Fruit fly (Drosophila melanogaster) whole organism, embryonic: ENCODE results near the gene mRpL15.
A peak's percentile ranks its signal among the peaks of the same experiment; 100 is the strongest.

Experiments used
- CG10209 ChIP-seq: fragments of 200-800 bp; sonication (Bioruptor generic); optimal IDR thresholded peaks from 3 replicates; lab custom pipeline; 2017; ENCODE audit warnings: missing biosample characterization, mild to moderate bottlenecking, missing genetic modification characterization, missing genetic modification reagents
- CG10267 ChIP-seq: fragments of 200-800 bp; sonication (Bioruptor generic); optimal IDR thresholded peaks from 2 replicates; lab custom pipeline; 2018; ENCODE audit warnings: missing biosample characterization, mild to moderate bottlenecking, missing genetic modification characterization, moderate library complexity
- CG10543 ChIP-seq: fragments of 200-800 bp; sonication (Bioruptor generic); optimal IDR thresholded peaks from 3 replicates; lab custom pipeline; 2017; ENCODE audit warnings: missing biosample characterization, mild to moderate bottlenecking, missing genetic modification characterization, moderate library complexity
- CG13424 ChIP-seq: fragments of 200-800 bp; sonication (Bioruptor generic); optimal IDR thresholded peaks from 2 replicates; lab custom pipeline; 2019; ENCODE audit warnings: missing biosample characterization, mild to moderate bottlenecking, missing genetic modification characterization, moderate library complexity
- CG13775 ChIP-seq: fragments of 200-800 bp; sonication (Bioruptor generic); optimal IDR thresholded peaks from 3 replicates; lab custom pipeline; 2017; ENCODE audit warnings: missing biosample characterization, mild to moderate bottlenecking, missing genetic modification characterization
- CG14710 ChIP-seq: fragments of 200-800 bp; sonication (Bioruptor generic); optimal IDR thresholded peaks from 3 replicates; lab custom pipeline; 2019; ENCODE audit warnings: missing biosample characterization, mild to moderate bottlenecking, missing genetic modification characterization, moderate library complexity
- CG15073 ChIP-seq: fragments of 200-800 bp; sonication (Bioruptor generic); optimal IDR thresholded peaks from 2 replicates; lab custom pipeline; 2016; ENCODE audit warnings: missing biosample characterization, missing genetic modification characterization
- CG1603 ChIP-seq: fragments of 200-800 bp; sonication (Bioruptor generic); optimal IDR thresholded peaks from 2 replicates; lab custom pipeline; 2019; ENCODE audit warnings: missing biosample characterization, mild to moderate bottlenecking, missing genetic modification characterization, moderate library complexity
- CG17361 ChIP-seq: fragments of 200-800 bp; sonication (Bioruptor generic); IDR thresholded peaks from 3 replicates; pipeline ENCODE4 v1.3.6; 2022; ENCODE audit warnings: missing biosample characterization, missing genetic modification characterization
- CG17912 ChIP-seq: fragments of 200-800 bp; sonication (Bioruptor generic); optimal IDR thresholded peaks from 2 replicates; lab custom pipeline; 2018; ENCODE audit warnings: missing biosample characterization, mild to moderate bottlenecking, missing genetic modification characterization
- CG2199 ChIP-seq: fragments of 200-800 bp; sonication (Bioruptor generic); IDR thresholded peaks from 3 replicates; pipeline ENCODE4 v1.3.6; 2022; ENCODE audit warnings: missing biosample characterization, missing genetic modification characterization
- CG2712 ChIP-seq: fragments of 200-800 bp; optimal IDR thresholded peaks from 3 replicates; lab custom pipeline; 2019; ENCODE audit warnings: missing biosample characterization, mild to moderate bottlenecking, missing genetic modification characterization, moderate library complexity
- CG31441 ChIP-seq: fragments of 200-800 bp; sonication (Bioruptor generic); IDR thresholded peaks from 2 replicates; pipeline ENCODE4 v1.3.6; 2022; ENCODE audit warnings: missing biosample characterization, missing genetic modification characterization
- CG4820 ChIP-seq: fragments of 200-800 bp; sonication (Bioruptor generic); optimal IDR thresholded peaks from 3 replicates; lab custom pipeline; 2016; ENCODE audit warnings: missing biosample characterization, missing genetic modification characterization
- CG6689 ChIP-seq: fragments of 200-800 bp; sonication (Bioruptor generic); IDR thresholded peaks from 2 replicates; pipeline ENCODE4 v1.3.6; 2022; ENCODE audit warnings: missing biosample characterization, missing genetic modification characterization
- CG6813 ChIP-seq: fragments of 200-800 bp; sonication (Bioruptor generic); optimal IDR thresholded peaks from 2 replicates; lab custom pipeline; 2017; ENCODE audit warnings: missing biosample characterization, missing genetic modification characterization, mild to moderate bottlenecking, moderate library complexity, missing genetic modification reagents
- CG7271 ChIP-seq: fragments of 200-800 bp; sonication (Bioruptor generic); optimal IDR thresholded peaks from 2 replicates; lab custom pipeline; 2018; ENCODE audit warnings: missing biosample characterization, mild to moderate bottlenecking, missing genetic modification characterization, moderate library complexity
- CG8924 ChIP-seq: fragments of 200-800 bp; optimal IDR thresholded peaks from 3 replicates; lab custom pipeline; 2019; ENCODE audit warnings: missing biosample characterization, mild to moderate bottlenecking, missing genetic modification characterization, moderate library complexity
- CG9727 ChIP-seq: fragments of 200-800 bp; sonication (Bioruptor generic); optimal IDR thresholded peaks from 3 replicates; lab custom pipeline; 2017; ENCODE audit warnings: missing biosample characterization, mild to moderate bottlenecking, missing genetic modification characterization
- CHES-1-like ChIP-seq: fragments of 200-800 bp; sonication (Bioruptor generic); optimal IDR thresholded peaks from 2 replicates; lab custom pipeline; 2016; ENCODE audit warnings: missing biosample characterization, missing genetic modification characterization
- CoRest ChIP-seq: fragments of 200-800 bp; sonication (Bioruptor generic); optimal IDR thresholded peaks from 3 replicates; lab custom pipeline; 2018; ENCODE audit warnings: missing biosample characterization, mild to moderate bottlenecking, missing genetic modification characterization, moderate library complexity
- D ChIP-seq, 2 experiments: fragments of 200-800 bp in 1 of 2; fragments of >200 bp in 1 of 2; sonication (Bioruptor generic) in 1 of 2; optimal IDR thresholded peaks; 2 replicates in 1 of 2; 3 replicates in 1 of 2; lab custom pipeline; 2017; ENCODE audit warnings: mild to moderate bottlenecking in 1 of 2, missing biosample characterization in 1 of 2, missing genetic modification characterization in 1 of 2, missing genetic modification reagents in 1 of 2
- D19A ChIP-seq: fragments of 200-800 bp; optimal IDR thresholded peaks from 3 replicates; lab custom pipeline; 2019; ENCODE audit warnings: missing biosample characterization, mild to moderate bottlenecking, missing genetic modification characterization, moderate library complexity
- Dek ChIP-seq: fragments of 200-800 bp; sonication (Bioruptor generic); optimal IDR thresholded peaks from 3 replicates; lab custom pipeline; 2019; ENCODE audit warnings: missing biosample characterization, mild to moderate bottlenecking, missing genetic modification characterization, moderate library complexity
- Lhr ChIP-seq: fragments of 200-800 bp; sonication (Bioruptor generic); optimal IDR thresholded peaks from 3 replicates; lab custom pipeline; 2017; ENCODE audit warnings: mild to moderate bottlenecking, missing biosample characterization, missing genetic modification reagents, missing genetic modification characterization
- Nf-YC ChIP-seq: fragments of 200-800 bp; optimal IDR thresholded peaks from 3 replicates; lab custom pipeline; 2019; ENCODE audit warnings: missing biosample characterization, mild to moderate bottlenecking, missing genetic modification characterization, moderate library complexity
- Pdp1 ChIP-seq, 2 experiments: fragments of 200-800 bp; sonication (Bioruptor generic); optimal IDR thresholded peaks; 3 replicates each; lab custom pipeline; 2016; ENCODE audit warnings: missing biosample characterization in 2 of 2, missing genetic modification characterization in 2 of 2, mild to moderate bottlenecking in 1 of 2, moderate library complexity in 1 of 2
- az2 ChIP-seq: fragments of 200-800 bp; sonication (Bioruptor generic); optimal IDR thresholded peaks from 3 replicates; lab custom pipeline; 2016; ENCODE audit warnings: missing biosample characterization, missing genetic modification characterization
- chm ChIP-seq: fragments of 200-800 bp; sonication (Bioruptor generic); IDR thresholded peaks from 2 replicates; pipeline ENCODE4 v1.3.6; 2022; ENCODE audit warnings: missing biosample characterization, missing genetic modification characterization
- croc ChIP-seq: fragments of 200-800 bp; sonication (Bioruptor generic); conservative IDR thresholded peaks from 3 replicates; pipeline ENCODE4 v1.3.6; 2022; ENCODE audit warnings: missing biosample characterization, missing genetic modification characterization
- da ChIP-seq: fragments of 200-800 bp; sonication (Bioruptor generic); optimal IDR thresholded peaks from 2 replicates; lab custom pipeline; 2016; ENCODE audit warnings: missing biosample characterization, missing genetic modification characterization
- eve ChIP-seq, 2 experiments: fragments of >200 bp; optimal IDR thresholded peaks; 2 replicates each; lab custom pipeline; 2017; ENCODE audit warnings: missing biosample characterization in 2 of 2, missing genetic modification characterization in 2 of 2
- fd102C ChIP-seq: fragments of 200-800 bp; sonication (Bioruptor generic); optimal IDR thresholded peaks from 2 replicates; lab custom pipeline; 2018; ENCODE audit warnings: missing biosample characterization, mild to moderate bottlenecking, missing genetic modification characterization, moderate library complexity
- fd96Cb ChIP-seq: fragments of 200-800 bp; sonication (Bioruptor generic); optimal IDR thresholded peaks from 2 replicates; lab custom pipeline; 2018; ENCODE audit warnings: missing biosample characterization, mild to moderate bottlenecking, missing genetic modification characterization, moderate library complexity
- gcm ChIP-seq: fragments of 200-800 bp; sonication (Bioruptor generic); optimal IDR thresholded peaks from 2 replicates; lab custom pipeline; 2019; ENCODE audit warnings: missing biosample characterization, mild to moderate bottlenecking, missing genetic modification characterization, moderate library complexity
- grau ChIP-seq: fragments of 200-800 bp; optimal IDR thresholded peaks from 3 replicates; lab custom pipeline; 2019; ENCODE audit warnings: missing biosample characterization, mild to moderate bottlenecking, missing genetic modification characterization, moderate library complexity
- gsb-n ChIP-seq: fragments of 200-800 bp; sonication (Bioruptor generic); optimal IDR thresholded peaks from 3 replicates; lab custom pipeline; 2018; ENCODE audit warnings: missing biosample characterization, mild to moderate bottlenecking, missing genetic modification characterization
- hkb ChIP-seq, 2 experiments: fragments of 200-800 bp in 1 of 2; fragments of >200 bp in 1 of 2; sonication (Bioruptor generic) in 1 of 2; IDR thresholded peaks in 1 of 2; optimal IDR thresholded peaks in 1 of 2; 2 replicates each; pipeline versions ENCODE4 v1.3.6 to Lab custom; 2017 to 2022; ENCODE audit warnings: missing biosample characterization in 1 of 2, missing genetic modification characterization in 1 of 2
- ind ChIP-seq: fragments of 200-800 bp; sonication (Bioruptor generic); optimal IDR thresholded peaks from 3 replicates; lab custom pipeline; 2016; ENCODE audit warnings: missing biosample characterization, missing genetic modification characterization
- jumu ChIP-seq: fragments of 200-800 bp; sonication (Bioruptor generic); optimal IDR thresholded peaks from 3 replicates; lab custom pipeline; 2016; ENCODE audit warnings: missing biosample characterization, missing genetic modification characterization
- kah ChIP-seq: fragments of 200-800 bp; sonication (Bioruptor generic); optimal IDR thresholded peaks from 2 replicates; lab custom pipeline; 2018; ENCODE audit warnings: missing biosample characterization, mild to moderate bottlenecking, missing genetic modification characterization
- nmo ChIP-seq: fragments of 200-800 bp; sonication (Bioruptor generic); optimal IDR thresholded peaks from 2 replicates; lab custom pipeline; 2018; ENCODE audit warnings: missing biosample characterization, mild to moderate bottlenecking, missing genetic modification characterization, moderate library complexity
- scrt ChIP-seq: fragments of 200-800 bp; sonication (Bioruptor generic); optimal IDR thresholded peaks from 2 replicates; lab custom pipeline; 2018; ENCODE audit warnings: missing biosample characterization, mild to moderate bottlenecking, missing genetic modification characterization, moderate library complexity
- stwl ChIP-seq: fragments of 200-800 bp; sonication (Bioruptor generic); optimal IDR thresholded peaks from 3 replicates; lab custom pipeline; 2018; ENCODE audit warnings: missing biosample characterization, mild to moderate bottlenecking, missing genetic modification characterization, moderate library complexity
- tgo ChIP-seq: fragments of 200-800 bp; sonication (Bioruptor generic); IDR thresholded peaks from 3 replicates; pipeline ENCODE4 v1.3.6; 2022; ENCODE audit warnings: missing biosample characterization, missing genetic modification characterization
- tio ChIP-seq: fragments of 200-800 bp; sonication (Bioruptor generic); optimal IDR thresholded peaks from 2 replicates; lab custom pipeline; 2017; ENCODE audit warnings: missing biosample characterization, missing genetic modification characterization, inconsistent platforms
- zfh1 ChIP-seq: fragments of 200-800 bp; sonication (Bioruptor generic); IDR thresholded peaks from 3 replicates; pipeline ENCODE4 v1.3.6; 2022; ENCODE audit warnings: missing biosample characterization, missing genetic modification characterization

mRpL15 gene

DNA sequence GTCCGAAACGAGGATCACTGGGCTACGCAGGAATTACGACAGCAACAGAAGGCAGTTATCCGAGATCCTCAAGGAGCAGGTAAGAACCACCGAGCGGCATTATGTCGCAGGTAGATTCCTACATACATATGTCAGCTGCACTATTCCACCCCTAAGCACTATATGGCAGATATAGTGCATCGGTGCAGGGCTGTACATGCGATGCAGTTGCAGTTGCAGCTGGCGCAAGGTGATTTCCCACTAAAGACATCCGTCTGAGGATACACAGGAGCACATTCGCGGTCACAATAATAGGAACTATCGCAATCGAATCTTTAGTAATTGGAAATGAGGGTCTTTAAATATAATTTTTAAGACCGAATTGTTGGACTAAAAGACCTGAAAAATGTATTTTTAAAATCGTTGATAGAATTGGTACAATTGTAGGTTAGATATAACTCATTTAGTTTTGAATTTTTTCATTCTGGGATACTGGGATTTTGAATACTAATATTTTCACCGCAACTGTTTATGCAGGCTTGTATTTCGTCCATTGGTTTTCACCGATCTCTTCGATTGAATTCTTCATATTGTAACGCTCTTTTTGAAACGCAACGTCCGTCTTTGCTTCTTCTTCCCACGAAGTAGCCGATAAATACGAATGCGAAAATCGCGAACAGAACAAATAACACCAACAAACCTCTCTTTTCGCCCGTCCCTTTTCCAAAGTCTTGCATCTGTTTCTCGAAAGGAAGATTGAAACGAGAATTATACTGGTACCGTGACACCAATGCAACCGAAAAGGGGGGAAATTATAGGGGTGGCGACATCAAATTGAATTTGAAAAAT lies 33.1 kb downstream of the mRpL15 start (continued):
- TF ChIP-seq CHES-1-like (GFP tag; lab: Kevin White, UChicago) (peak; percentile 12), CG10267 (tag; lab: Kevin White, UChicago) (peak; percentile 72), Lhr (GFP tag; lab: Kevin White, UChicago) (peak; percentile 12), fd102C (GFP tag; lab: Kevin White, UChicago) (peak; percentile 84), CG9727 (GFP tag; lab: Kevin White, UChicago) (peak; percentile 81), gsb-n (tag; lab: Kevin White, UChicago) (peak; percentile 47), CG2712 (tag; lab: Kevin White, UChicago) (peak; percentile 77), da (GFP tag; lab: Kevin White, UChicago) (peak; percentile 90), CG17361 (GFP tag; lab: Robert Waterston, UW) (peak; percentile 28; the same call in 1 of the 3 replicates), nmo (GFP tag; lab: Kevin White, UChicago) (peak; percentile 44), tio (GFP tag; lab: Kevin White, UChicago) (no peak), D (optimal IDR thresholded peaks at IDR 0.05; lab: Kevin White, UChicago) (peak; percentile 47), D (GFP tag; optimal IDR thresholded peaks at IDR 0.05; lab: Kevin White, UChicago) (peak; percentile 8), gcm (peak; percentile 66), chm (GFP tag; lab: Robert Waterston, UW) (0 out of 2 replicates have a peak, but pooled peaks have one; percentile 15), az2 (peak; percentile 13), CG13775 (GFP tag; lab: Kevin White, UChicago) (peak; percentile 45), CG8924 (peak; percentile 56), croc (no peak), CG17912 (GFP tag; lab: Kevin White, UChicago) (no peak), CG10209 (GFP tag; lab: Kevin White, UChicago) (peak; percentile 40), Pdp1 (GFP tag; optimal IDR thresholded peaks at IDR 0.05; lab: Kevin White, UChicago) (peak in 1 of 2 experiments; percentile 8), zfh1 (peak; percentile 75), stwl (tag; lab: Kevin White, UChicago) (peak; percentile 19), CoRest (tag; lab: Kevin White, UChicago) (peak; percentile 30), D19A (tag; lab: Kevin White, UChicago) (peak; percentile 9), CG7271 (tag; lab: Kevin White, UChicago) (peak; percentile 80), CG15073 (GFP tag; lab: Kevin White, UChicago) (no peak), tgo (no peak), Nf-YC (tag; lab: Kevin White, UChicago) (no peak), hkb (optimal IDR thresholded peaks at IDR 0.05; lab: Kevin White, UChicago) (no peak), hkb (GFP tag; IDR thresholded peaks at IDR 0.05; lab: Robert Waterston, UW) (no peak), CG6813 (GFP tag; lab: Kevin White, UChicago) (peak; percentile 15), ind (no peak), fd96Cb (peak; percentile 12), CG10543 (GFP tag; lab: Kevin White, UChicago) (no peak), CG14710 (tag; lab: Kevin White, UChicago) (peak; percentile 73), grau (tag; lab: Kevin White, UChicago) (peak; percentile 54), CG4820 (GFP tag; lab: Kevin White, UChicago) (peak; percentile 30), eve (GFP tag; optimal IDR thresholded peaks at IDR 0.05; lab: Kevin White, UChicago) (peak in 1 of 2 experiments; percentile 60), CG31441 (peak; percentile 56), CG2199 (GFP tag; lab: Robert Waterston, UW) (peak; percentile 79; the same call in 1 of the 3 replicates), CG6689 (GFP tag; lab: Robert Waterston, UW) (peak; percentile 31; the same call in 1 of the 2 replicates), Dek (tag; lab: Kevin White, UChicago) (no peak), CG1603 (tag; lab: Kevin White, UChicago) (peak; percentile 26), CG13424 (tag; lab: Kevin White, UChicago) (peak; percentile 0), kah (GFP tag; lab: Kevin White, UChicago) (no peak), scrt (GFP tag; lab: Kevin White, UChicago) (no peak), jumu (GFP tag; lab: Kevin White, UChicago) (peak; percentile 17)
